Fruit fly (Drosophila melanogaster): ENCODE measurements around the gene Grx1.

Gene Grx1

DNA sequence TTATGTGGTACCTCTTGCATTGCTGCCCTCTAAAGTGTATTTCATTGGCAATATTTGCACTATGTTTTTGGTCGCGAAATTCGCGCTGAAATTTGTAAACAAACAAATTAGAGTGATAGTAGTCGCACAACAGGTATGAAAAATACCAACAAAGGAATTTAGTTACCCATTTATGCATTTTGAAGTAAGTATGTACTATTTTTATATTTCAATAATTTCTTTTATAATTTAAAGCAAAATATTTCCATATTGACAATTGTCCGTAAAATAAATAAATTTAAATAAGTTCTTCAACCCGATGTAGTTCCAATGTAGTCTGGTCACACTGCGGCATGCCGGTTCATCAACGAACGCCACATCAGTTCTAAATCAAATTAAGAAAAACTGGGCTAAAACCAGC, 3.4 kb downstream of the Grx1 start, which contains the start of the genes Rad9 and Uggt (continued):
- TF ChIP-seq CG31224 (GFP tag; IDR thresholded peaks at IDR 0.05) (no peak), sd (tag; optimal IDR thresholded peaks at IDR 0.05) (no peak), CG13624 (GFP tag; optimal IDR thresholded peaks at IDR 0.05) (no peak), TFAM (GFP tag; optimal IDR thresholded peaks at IDR 0.05) (no peak), chn (GFP tag; optimal IDR thresholded peaks at IDR 0.05) (no peak), CG10654 (GFP tag; optimal IDR thresholded peaks at IDR 0.05) (peak; percentile 26), ham (GFP tag; IDR thresholded peaks at IDR 0.05) (no peak), fd102C (GFP tag; optimal IDR thresholded peaks at IDR 0.05) (no peak), odd (GFP tag; optimal IDR thresholded peaks at IDR 0.05) (no peak), stwl (tag; optimal IDR thresholded peaks at IDR 0.05) (peak; percentile 96), CG16863 (GFP tag; optimal IDR thresholded peaks at IDR 0.05) (no peak), CG13424 (tag; optimal IDR thresholded peaks at IDR 0.05) (peak; percentile 29), CG1603 (tag; optimal IDR thresholded peaks at IDR 0.05) (no peak), sna (GFP tag; IDR thresholded peaks at IDR 0.05; ENCODE audit: partially characterized antibody) (peak; percentile 56; the same call in 1 of the 2 replicates), MESR4 (GFP tag; optimal IDR thresholded peaks at IDR 0.05) (peak; percentile 28), CG6854 (GFP tag; optimal IDR thresholded peaks at IDR 0.05) (no peak), CG18619 (GFP tag; optimal IDR thresholded peaks at IDR 0.05) (no peak), Lim3 (GFP tag; IDR thresholded peaks at IDR 0.05) (no peak), CG18262 (tag; optimal IDR thresholded peaks at IDR 0.05) (no peak), sens (GFP tag) (peak; percentile 63), phol (tag; optimal IDR thresholded peaks at IDR 0.05) (peak; percentile 54), E2f2 (GFP tag; IDR thresholded peaks at IDR 0.05) (peak; percentile 75), dysf (GFP tag; IDR thresholded peaks at IDR 0.05) (no peak), wek (GFP tag; optimal IDR thresholded peaks at IDR 0.05) (no peak), Scr (GFP tag; IDR thresholded peaks at IDR 0.05; ENCODE audit: partially characterized antibody) (0 out of 2 replicates have a peak, but pooled peaks have one; percentile 43), CG2889 (GFP tag; IDR thresholded peaks at IDR 0.05) (no peak), Oli (tag; optimal IDR thresholded peaks at IDR 0.05) (no peak), Bteb2 (GFP tag; optimal IDR thresholded peaks at IDR 0.05) (no peak), CG10565 (GFP tag; optimal IDR thresholded peaks at IDR 0.05) (no peak), CG31388 (GFP tag; optimal IDR thresholded peaks at IDR 0.05) (no peak), CG11695 (GFP tag; IDR thresholded peaks at IDR 0.05) (0 out of 3 replicates have a peak, but pooled peaks have one; percentile 7), Rx (GFP tag; IDR thresholded peaks at IDR 0.05) (no peak), exex (tag; optimal IDR thresholded peaks at IDR 0.05) (no peak), crc (GFP tag; optimal IDR thresholded peaks at IDR 0.05) (no peak), BEAF-32 (GFP tag; optimal IDR thresholded peaks at IDR 0.05) (peak; percentile 19), Dp (GFP tag; optimal IDR thresholded peaks at IDR 0.05) (peak; percentile 58), CG10209 (GFP tag; optimal IDR thresholded peaks at IDR 0.05) (no peak), pfk (GFP tag; optimal IDR thresholded peaks at IDR 0.05) (peak; percentile 20), CG15073 (GFP tag; optimal IDR thresholded peaks at IDR 0.05) (no peak), Vsx1 (GFP tag; optimal IDR thresholded peaks at IDR 0.05) (no peak), CG4404 (GFP tag; IDR thresholded peaks at IDR 0.05) (no peak), wor (GFP tag; IDR thresholded peaks at IDR 0.05) (no peak), CG33213 (GFP tag; optimal IDR thresholded peaks at IDR 0.05) (no peak), ttk (GFP tag; IDR thresholded peaks at IDR 0.05) (no peak), CG3838 (GFP tag; optimal IDR thresholded peaks at IDR 0.05) (no peak), klu (GFP tag; IDR thresholded peaks at IDR 0.05) (no peak), NC2β (GFP tag; optimal IDR thresholded peaks at IDR 0.05) (no peak), shn (GFP tag; optimal IDR thresholded peaks at IDR 0.05) (no peak), bsh (GFP tag; optimal IDR thresholded peaks at IDR 0.05) (peak in 1 of 2 experiments; percentile 9), run (tag; optimal IDR thresholded peaks at IDR 0.05) (no peak), Hr39 (optimal IDR thresholded peaks at IDR 0.05) (no peak), Dbx (GFP tag; IDR thresholded peaks at IDR 0.05) (no peak)
